Fruit fly (Drosophila melanogaster) whole organism, prepupa: Measurements from ENCODE around the gene Alms1b.

Experiments used
- CG10631 ChIP-seq: fragments of 200-800 bp; sonication (Bioruptor generic); optimal IDR thresholded peaks from 2 replicates; lab custom pipeline; 2016; ENCODE audit warnings: missing biosample characterization, missing genetic modification characterization
- CG11294 ChIP-seq: fragments of 200-800 bp; sonication (Bioruptor generic); IDR thresholded peaks from 2 replicates; pipeline ENCODE4 v1.3.6; 2022; ENCODE audit warnings: missing biosample characterization, missing genetic modification characterization
- CG11762 ChIP-seq: fragments of 200-800 bp; sonication (Bioruptor generic); optimal IDR thresholded peaks from 3 replicates; lab custom pipeline; 2016; ENCODE audit warnings: missing biosample characterization, missing genetic modification characterization; ENCODE audit not compliant: insufficient read depth
- CG11902 ChIP-seq: fragments of 200-800 bp; sonication (Bioruptor generic); optimal IDR thresholded peaks from 3 replicates; lab custom pipeline; 2016; ENCODE audit warnings: missing biosample characterization, missing genetic modification characterization
- CG16779 ChIP-seq: fragments of 200-800 bp; sonication (Bioruptor generic); optimal IDR thresholded peaks from 3 replicates; lab custom pipeline; 2017; ENCODE audit warnings: missing biosample characterization, mild to moderate bottlenecking, missing genetic modification characterization
- CG3032 ChIP-seq: fragments of 200-800 bp; optimal IDR thresholded peaks from 2 replicates; lab custom pipeline; 2019; ENCODE audit warnings: missing biosample characterization, mild to moderate bottlenecking, missing genetic modification characterization, moderate library complexity
- CG31627 ChIP-seq: fragments of 200-800 bp; sonication (Bioruptor generic); optimal IDR thresholded peaks from 3 replicates; lab custom pipeline; 2016; ENCODE audit warnings: missing biosample characterization, missing genetic modification characterization
- CG32006 ChIP-seq: fragments of 200-800 bp; sonication (Bioruptor generic); optimal IDR thresholded peaks from 3 replicates; lab custom pipeline; 2017; ENCODE audit warnings: missing biosample characterization, mild to moderate bottlenecking, missing genetic modification characterization
- CG34406 ChIP-seq: fragments of 200-800 bp; sonication (Bioruptor generic); optimal IDR thresholded peaks from 3 replicates; lab custom pipeline; 2016; ENCODE audit warnings: missing biosample characterization, missing genetic modification characterization
- CG3919 ChIP-seq: fragments of 200-800 bp; sonication (Bioruptor generic); optimal IDR thresholded peaks from 3 replicates; lab custom pipeline; 2016; ENCODE audit warnings: missing biosample characterization, missing genetic modification characterization
- CG6163 ChIP-seq: fragments of 200-800 bp; sonication (Bioruptor generic); IDR thresholded peaks from 3 replicates; pipeline ENCODE4 v1.3.6; 2022; ENCODE audit warnings: missing biosample characterization, missing genetic modification characterization
- CG6792 ChIP-seq: fragments of 200-800 bp; sonication (Bioruptor generic); optimal IDR thresholded peaks from 3 replicates; lab custom pipeline; 2016; ENCODE audit warnings: missing biosample characterization, missing genetic modification characterization
- CG6808 ChIP-seq: fragments of 200-800 bp; sonication (Bioruptor generic); optimal IDR thresholded peaks from 3 replicates; lab custom pipeline; 2017; ENCODE audit warnings: missing biosample characterization, missing genetic modification characterization, mild to moderate bottlenecking, moderate library complexity, missing genetic modification reagents
- CG7368 ChIP-seq: fragments of 200-800 bp; sonication (Bioruptor generic); optimal IDR thresholded peaks from 3 replicates; lab custom pipeline; 2016; ENCODE audit warnings: missing biosample characterization, missing genetic modification characterization
- CG8119 ChIP-seq: fragments of 200-800 bp; sonication (Bioruptor generic); IDR thresholded peaks from 3 replicates; pipeline ENCODE4 v1.3.6; 2022; ENCODE audit warnings: missing biosample characterization, missing genetic modification characterization
- CG8632 ChIP-seq: fragments of 200-800 bp; sonication (Bioruptor generic); optimal IDR thresholded peaks from 3 replicates; lab custom pipeline; 2016; ENCODE audit warnings: missing biosample characterization, missing genetic modification characterization
- Eip75B ChIP-seq: fragments of 200-800 bp; sonication (Bioruptor generic); optimal IDR thresholded peaks from 3 replicates; lab custom pipeline; 2016; ENCODE audit warnings: missing biosample characterization, missing genetic modification characterization
- Eip78C ChIP-seq: fragments of 200-800 bp; sonication (Bioruptor generic); peaks from one replicate; lab custom pipeline; 2016; ENCODE audit warnings: missing biosample characterization, missing genetic modification characterization
- Ets21C ChIP-seq: fragments of 200-800 bp; sonication (Bioruptor generic); optimal IDR thresholded peaks from 3 replicates; lab custom pipeline; 2016; ENCODE audit warnings: missing biosample characterization, missing genetic modification characterization
- Gug ChIP-seq: fragments of 200-800 bp; sonication (Bioruptor generic); IDR thresholded peaks from 2 replicates; pipeline ENCODE4 v1.3.6; 2022; ENCODE audit warnings: missing biosample characterization, missing genetic modification characterization
- Hr39 ChIP-seq: fragments of 200-800 bp; sonication (Bioruptor generic); optimal IDR thresholded peaks from 2 replicates; lab custom pipeline; 2016; ENCODE audit warnings: missing biosample characterization, missing genetic modification characterization
- Hr4 ChIP-seq: fragments of 200-800 bp; sonication (Bioruptor generic); optimal IDR thresholded peaks from 3 replicates; lab custom pipeline; 2016; ENCODE audit warnings: missing biosample characterization, missing genetic modification characterization
- Met ChIP-seq: fragments of 200-800 bp; sonication (Bioruptor generic); optimal IDR thresholded peaks from 3 replicates; lab custom pipeline; 2016; ENCODE audit warnings: missing biosample characterization, missing genetic modification characterization
- OdsH ChIP-seq: fragments of 200-800 bp; sonication (Bioruptor generic); optimal IDR thresholded peaks from 3 replicates; lab custom pipeline; 2016; ENCODE audit warnings: missing biosample characterization, missing genetic modification characterization
- Smox ChIP-seq: fragments of 200-800 bp; sonication (Bioruptor generic); optimal IDR thresholded peaks from 3 replicates; lab custom pipeline; 2016; ENCODE audit warnings: missing biosample characterization, missing genetic modification characterization
- Sox102F ChIP-seq: fragments of 200-800 bp; sonication (Bioruptor generic); optimal IDR thresholded peaks from 2 replicates; lab custom pipeline; 2016; ENCODE audit warnings: missing biosample characterization, mild to moderate bottlenecking, missing genetic modification characterization
- Sox15 ChIP-seq: fragments of 200-800 bp; sonication (Bioruptor generic); optimal IDR thresholded peaks from 3 replicates; lab custom pipeline; 2016; ENCODE audit warnings: missing biosample characterization, missing genetic modification characterization
- achi ChIP-seq: fragments of 200-800 bp; sonication (Bioruptor generic); optimal IDR thresholded peaks from 3 replicates; lab custom pipeline; 2016; ENCODE audit warnings: missing biosample characterization, missing genetic modification characterization
- acj6 ChIP-seq: fragments of 200-800 bp; sonication (Bioruptor generic); optimal IDR thresholded peaks from 3 replicates; lab custom pipeline; 2016; ENCODE audit warnings: missing biosample characterization, missing genetic modification characterization
- cyc ChIP-seq: fragments of 200-800 bp; sonication (Bioruptor generic); optimal IDR thresholded peaks from 3 replicates; lab custom pipeline; 2016; ENCODE audit warnings: missing biosample characterization, missing genetic modification characterization
- eg ChIP-seq: fragments of 200-800 bp; sonication (Bioruptor generic); IDR thresholded peaks from 3 replicates; pipeline ENCODE4 v1.3.6; 2022; ENCODE audit warnings: missing biosample characterization, missing genetic modification characterization
- esn ChIP-seq: fragments of 200-800 bp; sonication (Bioruptor generic); optimal IDR thresholded peaks from 2 replicates; lab custom pipeline; 2016; ENCODE audit warnings: missing biosample characterization, mild to moderate bottlenecking, missing genetic modification characterization, moderate library complexity
- fd59A ChIP-seq: fragments of 200-800 bp; sonication (Bioruptor generic); optimal IDR thresholded peaks from 2 replicates; lab custom pipeline; 2017; ENCODE audit warnings: missing biosample characterization, mild to moderate bottlenecking, missing genetic modification characterization, missing genetic modification reagents
- lz ChIP-seq: fragments of 200-800 bp; sonication (Bioruptor generic); optimal IDR thresholded peaks from 3 replicates; lab custom pipeline; 2016; ENCODE audit warnings: missing biosample characterization, missing genetic modification characterization
- net ChIP-seq: fragments of 200-800 bp; sonication (Bioruptor generic); optimal IDR thresholded peaks from 3 replicates; lab custom pipeline; 2016; ENCODE audit warnings: missing biosample characterization, missing genetic modification characterization
- ss ChIP-seq, 2 experiments: fragments of 200-800 bp; sonication (Bioruptor generic); optimal IDR thresholded peaks; 2 replicates in 1 of 2; 3 replicates in 1 of 2; lab custom pipeline; 2017 to 2018; ENCODE audit warnings: mild to moderate bottlenecking in 2 of 2, missing biosample characterization in 2 of 2, missing genetic modification characterization in 2 of 2, moderate library complexity in 1 of 2
- svp ChIP-seq: fragments of 200-800 bp; sonication (Bioruptor generic); peaks from one replicate; lab custom pipeline; 2016; ENCODE audit warnings: missing biosample characterization, missing genetic modification characterization
- topi ChIP-seq: fragments of 200-800 bp; sonication (Bioruptor generic); optimal IDR thresholded peaks from 3 replicates; lab custom pipeline; 2016; ENCODE audit warnings: missing biosample characterization, missing genetic modification characterization

Alms1b gene

dm6 chrX:4616865-4617669 is 13.7 kb downstream of the Alms1b start, which contains the start of gene peb (continued):
- TF ChIP-seq Hr4 (GFP tag; lab: Kevin White, UChicago) = peak; percentile 66
- TF ChIP-seq ss (GFP tag; optimal IDR thresholded peaks at IDR 0.05; lab: Kevin White, UChicago) = peak; percentile 55 to 67
- no peak for TF ChIP-seq CG10631 (GFP tag; lab: Kevin White, UChicago)
- TF ChIP-seq cyc (GFP tag; lab: Kevin White, UChicago) = peak; percentile 50
- peak; percentile 61 for TF ChIP-seq lz (GFP tag; lab: Kevin White, UChicago)
- TF ChIP-seq CG11294 = no peak
- peak; percentile 26 for TF ChIP-seq CG7368 (GFP tag; lab: Kevin White, UChicago)
- no peak for TF ChIP-seq CG3919 (GFP tag; lab: Kevin White, UChicago)
- peak; percentile 63 for TF ChIP-seq Hr39

dm6 chrX:4615684-4616292 is 14.9 kb downstream of the Alms1b start:
- no peak for TF ChIP-seq CG11762 (GFP tag; lab: Kevin White, UChicago)
- peak; percentile 37 for TF ChIP-seq achi (GFP tag; lab: Kevin White, UChicago)
- TF ChIP-seq CG10631 (GFP tag; lab: Kevin White, UChicago) = peak; percentile 4
- peak; percentile 28 for TF ChIP-seq acj6 (GFP tag; lab: Kevin White, UChicago)
- TF ChIP-seq Ets21C (GFP tag; lab: Kevin White, UChicago) = no peak
- TF ChIP-seq Met (GFP tag; lab: Kevin White, UChicago) = peak; percentile 43
- TF ChIP-seq CG11902 (GFP tag; lab: Kevin White, UChicago) = peak; percentile 39
- no peak for TF ChIP-seq CG3032 (tag; lab: Kevin White, UChicago)
- TF ChIP-seq CG6792 = peak; percentile 30
- peak; percentile 56 for TF ChIP-seq eg (GFP tag; lab: Robert Waterston, UW)
- no peak for TF ChIP-seq ss (GFP tag; optimal IDR thresholded peaks at IDR 0.05; lab: Kevin White, UChicago)
- TF ChIP-seq net (GFP tag; lab: Kevin White, UChicago) = peak; percentile 12
- TF ChIP-seq fd59A (GFP tag; lab: Kevin White, UChicago) = no peak
- TF ChIP-seq Eip75B (GFP tag; lab: Kevin White, UChicago) = no peak
- TF ChIP-seq CG16779 = no peak
- peak; percentile 46 for TF ChIP-seq CG34406 (GFP tag; lab: Kevin White, UChicago)
- TF ChIP-seq Eip78C (GFP tag; lab: Kevin White, UChicago) = peak; percentile 70
- peak; percentile 7 for TF ChIP-seq Sox102F (GFP tag; lab: Kevin White, UChicago)
- TF ChIP-seq esn = peak; percentile 46
- TF ChIP-seq Sox15 (GFP tag; lab: Kevin White, UChicago) = peak; percentile 10
- peak; percentile 22 for TF ChIP-seq CG31627 (GFP tag; lab: Kevin White, UChicago)
- TF ChIP-seq CG32006 (GFP tag; lab: Kevin White, UChicago) = peak; percentile 22
- peak; percentile 19 for TF ChIP-seq Smox
- peak; percentile 19 for TF ChIP-seq CG3919 (GFP tag; lab: Kevin White, UChicago)
- 0 out of 3 replicates have a peak, but pooled peaks have one; percentile 23 for TF ChIP-seq CG6163
- 0 out of 2 replicates have a peak, but pooled peaks have one; percentile 28 for TF ChIP-seq Gug
- TF ChIP-seq topi (GFP tag; lab: Kevin White, UChicago) = peak; percentile 12
- peak; percentile 8 for TF ChIP-seq cyc (GFP tag; lab: Kevin White, UChicago)
- peak; percentile 19 for TF ChIP-seq Hr39
- TF ChIP-seq svp (GFP tag; lab: Kevin White, UChicago) = peak; percentile 71
- TF ChIP-seq CG8119 (GFP tag; lab: Robert Waterston, UW) = 0 out of 3 replicates have a peak, but pooled peaks have one; percentile 20
- peak; percentile 33 for TF ChIP-seq OdsH (GFP tag; lab: Kevin White, UChicago)
- peak; percentile 35 for TF ChIP-seq lz (GFP tag; lab: Kevin White, UChicago)
- peak; percentile 46 for TF ChIP-seq CG8632 (GFP tag; lab: Kevin White, UChicago)
- TF ChIP-seq CG6808 = no peak
